Worm (Caenorhabditis elegans) whole organism, L1 larva: ENCODE data around the gene T01B7.9.

Source experiments
- C34B4.2 ChIP-seq: sonication (generic microtip); optimal IDR thresholded peaks from 2 replicates; lab custom pipeline; 2017; ENCODE audit warnings: mild to moderate bottlenecking, missing genetic modification characterization, missing compliant biosample characterization
- Y116A8C.19 ChIP-seq: sonication (generic microtip); optimal IDR thresholded peaks from 2 replicates; lab custom pipeline; 2016; ENCODE audit warnings: missing compliant biosample characterization, missing genetic modification characterization, borderline replicate concordance
- aha-1 ChIP-seq: fragments of 150-350 bp; optimal IDR thresholded peaks from 2 replicates; lab custom pipeline; 2014; ENCODE audit warnings: missing biosample characterization, missing genetic modification characterization
- ces-1 ChIP-seq: fragments of 150-350 bp; optimal IDR thresholded peaks from 2 replicates; lab custom pipeline; 2014; ENCODE audit warnings: missing biosample characterization, missing genetic modification reagents, missing genetic modification characterization
- fkh-10 ChIP-seq: sonication (generic microtip); optimal IDR thresholded peaks from 2 replicates; lab custom pipeline; 2017; ENCODE audit warnings: missing biosample characterization, missing genetic modification reagents, missing genetic modification characterization
- lin-15B ChIP-seq: fragments of 150-350 bp; sonication (generic microtip); optimal IDR thresholded peaks from 3 replicates; lab custom pipeline; 2014; ENCODE audit warnings: missing biosample characterization, missing genetic modification characterization
- lsy-2 ChIP-seq, 2 experiments: fragments of 150-350 bp; optimal IDR thresholded peaks; 2 replicates each; lab custom pipeline; 2014; ENCODE audit warnings: missing biosample characterization in 2 of 2, missing genetic modification characterization in 2 of 2
- mep-1 ChIP-seq: fragments of 150-350 bp; optimal IDR thresholded peaks from 2 replicates; lab custom pipeline; 2014; ENCODE audit warnings: missing biosample characterization, missing genetic modification characterization
- nhr-11 ChIP-seq: fragments of 150-350 bp; optimal IDR thresholded peaks from 2 replicates; lab custom pipeline; 2014; ENCODE audit warnings: missing biosample characterization, missing genetic modification characterization
- nhr-237 ChIP-seq: fragments of 150-350 bp; optimal IDR thresholded peaks from 2 replicates; lab custom pipeline; 2014; ENCODE audit warnings: missing biosample characterization, missing genetic modification characterization
- skn-1 ChIP-seq: fragments of 150-350 bp; optimal IDR thresholded peaks from 2 replicates; lab custom pipeline; 2014; ENCODE audit warnings: missing biosample characterization, missing genetic modification characterization
- ztf-4 ChIP-seq: fragments of 150-350 bp; optimal IDR thresholded peaks from 2 replicates; lab custom pipeline; 2014; ENCODE audit warnings: missing biosample characterization, missing genetic modification characterization

DNA sequence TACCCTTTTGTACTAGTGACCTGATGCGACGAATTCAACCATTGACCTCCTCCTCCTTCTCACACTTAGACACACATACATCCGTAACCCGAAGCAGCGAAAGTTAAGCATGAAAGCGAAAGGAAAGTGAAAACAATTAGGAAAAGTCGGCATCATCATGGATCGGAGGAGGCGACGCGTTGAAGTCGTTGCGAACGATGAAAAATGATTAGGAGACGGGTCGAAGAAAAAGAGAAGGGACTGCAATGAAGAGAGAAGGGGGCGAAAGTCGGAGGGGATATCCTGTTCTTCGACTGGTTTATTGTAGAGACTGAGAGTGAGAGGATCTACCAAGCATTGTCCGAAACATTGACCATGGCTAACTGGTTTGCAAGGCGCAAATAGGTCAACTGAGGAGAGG lies 24.4 kb upstream of the T01B7.9 start:
- TF ChIP-seq ztf-4 (tag; lab: Kevin White, UChicago) = no peak
- TF ChIP-seq nhr-237 (tag; lab: Kevin White, UChicago) = no peak
- no peak for TF ChIP-seq Y116A8C.19
- no peak for TF ChIP-seq mep-1
- TF ChIP-seq ces-1 (GFP tag; lab: Kevin White, UChicago) = no peak
- TF ChIP-seq nhr-11 (tag; lab: Kevin White, UChicago) = no peak
- TF ChIP-seq lin-15B (tag; lab: Kevin White, UChicago) = no peak
- TF ChIP-seq skn-1 (tag; lab: Kevin White, UChicago) = no peak
- no peak for TF ChIP-seq lsy-2 (tag; optimal IDR thresholded peaks at IDR 0.05; lab: Kevin White, UChicago)
- TF ChIP-seq C34B4.2 (tag; lab: Kevin White, UChicago) = no peak
- no peak for TF ChIP-seq fkh-10 (GFP tag; lab: Kevin White, UChicago)
- TF ChIP-seq aha-1 = no peak
